Worm (Caenorhabditis elegans): Measurements from ENCODE around the gene mltn-10.

mltn-10 gene

DNA sequence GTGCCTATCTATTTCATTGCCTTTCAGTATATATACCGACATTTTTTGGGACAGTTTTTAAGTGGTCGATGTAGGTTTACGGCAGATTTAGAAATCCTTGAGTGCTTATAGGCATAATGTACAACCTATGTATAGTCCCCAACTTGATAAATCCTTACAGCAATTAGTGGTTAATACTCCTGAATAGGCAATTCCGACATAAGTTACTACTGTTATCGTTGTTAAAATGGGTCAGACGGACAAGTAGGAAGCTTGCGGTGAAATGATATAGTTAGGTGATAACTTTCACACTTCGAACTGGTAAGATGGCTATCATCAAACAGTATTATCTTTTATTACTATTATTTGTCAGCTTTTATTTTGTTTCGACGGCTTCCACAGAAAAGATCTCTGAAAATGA, at the start of gene mltn-10:
mltn-10 (plus strand) TSS at position 301 of the 400 bp plus-strand sequence.
- TF ChIP-seq madf-5 (GFP tag; IDR thresholded peaks at IDR 0.05): no peak
- no peak for TF ChIP-seq hlh-11 (tag; optimal IDR thresholded peaks at IDR 0.05)
- no peak for TF ChIP-seq F26F4.8 (GFP tag; conservative IDR thresholded peaks at IDR 0.05)
- TF ChIP-seq nhr-77 (tag; optimal IDR thresholded peaks at IDR 0.05): no peak
- no peak for TF ChIP-seq ceh-28 (tag; optimal IDR thresholded peaks at IDR 0.05)
- no peak for TF ChIP-seq nhr-25 (tag; optimal IDR thresholded peaks at IDR 0.05; ENCODE audit: borderline replicate concordance, insufficient read depth)
- TF ChIP-seq vab-7 (GFP tag; IDR thresholded peaks at IDR 0.05): no peak
- no peak for TF ChIP-seq daf-8 (GFP tag; IDR thresholded peaks at IDR 0.05)
- TF ChIP-seq lin-1 (GFP tag; IDR thresholded peaks at IDR 0.05): no peak
- TF ChIP-seq pha-4 (GFP tag; IDR thresholded peaks at IDR 0.05): no peak
- no peak for TF ChIP-seq pha-4 (tag; optimal IDR thresholded peaks at IDR 0.05)

DNA sequence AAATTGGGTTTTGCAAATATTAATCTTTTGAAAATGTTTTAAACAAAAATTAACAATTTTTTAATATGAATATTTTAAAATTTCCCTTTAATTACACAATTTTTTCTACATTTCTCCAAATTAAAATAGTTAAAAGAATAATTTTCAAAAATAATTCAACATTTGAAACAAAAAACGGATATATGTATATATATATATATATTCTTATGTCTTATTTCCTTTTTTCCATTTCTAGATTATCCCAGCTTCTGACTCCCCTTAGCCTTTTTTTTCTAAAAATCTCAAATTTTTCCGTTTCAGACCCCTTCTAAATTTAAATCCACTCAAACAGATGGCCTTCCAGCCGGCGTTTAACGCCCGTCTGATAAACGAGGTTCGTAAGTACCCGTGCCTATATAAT, 49.5 kb upstream of the mltn-10 start, which contains the start of gene madf-5:
madf-5 (plus strand) TSS at position 301 of the 400 bp plus-strand sequence.
- TF ChIP-seq unc-130 (GFP tag; optimal IDR thresholded peaks at IDR 0.05) (no peak), nhr-76 (tag; optimal IDR thresholded peaks at IDR 0.05) (no peak), hlh-30 (tag; optimal IDR thresholded peaks at IDR 0.05; ENCODE audit: insufficient read depth) (no peak), fos-1 (tag; optimal IDR thresholded peaks at IDR 0.05) (no peak), dpl-1 (GFP tag; optimal IDR thresholded peaks at IDR 0.05) (no peak), F37D6.2 (tag; optimal IDR thresholded peaks at IDR 0.05) (no peak), T26A8.4 (GFP tag; IDR thresholded peaks at IDR 0.05) (no peak), ama-1 (optimal IDR thresholded peaks at IDR 0.05) (no peak), ceh-62 (tag; optimal IDR thresholded peaks at IDR 0.05) (no peak), rbr-2 (tag; optimal IDR thresholded peaks at IDR 0.05) (no peak), ctbp-1 (GFP tag; IDR thresholded peaks at IDR 0.05) (no peak), nhr-42 (GFP tag; IDR thresholded peaks at IDR 0.05) (no peak), daf-8 (GFP tag; IDR thresholded peaks at IDR 0.05) (no peak), pha-4 (GFP tag; IDR thresholded peaks at IDR 0.05) (no peak), pha-4 (tag; optimal IDR thresholded peaks at IDR 0.05) (no peak), unc-39 (tag; optimal IDR thresholded peaks at IDR 0.05) (no peak), nhr-25 (tag; optimal IDR thresholded peaks at IDR 0.05; ENCODE audit: borderline replicate concordance, insufficient read depth) (no peak), egl-27 (tag; optimal IDR thresholded peaks at IDR 0.05) (no peak), Y75B8A.6 (GFP tag; IDR thresholded peaks at IDR 0.05) (no peak), lin-38 (GFP tag; IDR thresholded peaks at IDR 0.05) (no peak), gei-8 (GFP tag; optimal IDR thresholded peaks at IDR 0.05) (no peak)

DNA sequence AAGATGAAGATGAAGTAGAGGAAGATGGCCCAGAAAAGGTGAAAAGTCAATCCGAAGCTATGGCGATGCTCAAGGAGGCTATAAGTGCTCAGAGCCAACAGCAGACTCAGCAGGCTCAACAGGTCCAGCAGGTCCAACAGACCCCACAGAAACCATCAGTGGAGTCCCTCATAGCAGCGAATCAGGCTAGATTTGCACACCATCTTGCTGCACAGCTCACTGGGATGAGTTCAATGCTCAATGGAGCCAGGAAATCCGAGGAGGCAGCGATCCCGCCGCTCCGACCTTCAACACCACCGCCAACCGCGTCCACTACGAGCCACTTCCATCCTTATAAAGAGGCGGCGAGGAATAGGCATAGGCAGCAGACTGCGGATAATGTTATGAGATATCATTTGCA, 48.1 kb upstream of the mltn-10 start:
- TF ChIP-seq spr-3 (GFP tag; optimal IDR thresholded peaks at IDR 0.05) (no peak), zag-1 (tag; optimal IDR thresholded peaks at IDR 0.05) (no peak), ces-1 (GFP tag; optimal IDR thresholded peaks at IDR 0.05) (no peak), set-16 (GFP tag; IDR thresholded peaks at IDR 0.05) (peak; percentile 73), aly-2 (tag; optimal IDR thresholded peaks at IDR 0.05) (no peak), T26A8.4 (GFP tag; IDR thresholded peaks at IDR 0.05) (0 out of 2 replicates have a peak, but pooled peaks have one; percentile 16), madf-5 (GFP tag; IDR thresholded peaks at IDR 0.05) (0 out of 4 replicates have a peak, but pooled peaks of 1 of the 2 experiments have one; percentile 64), ama-1 (optimal IDR thresholded peaks at IDR 0.05) (no peak), nhr-41 (GFP tag; IDR thresholded peaks at IDR 0.05) (no peak), rbr-2 (tag; optimal IDR thresholded peaks at IDR 0.05) (no peak), dmd-8 (GFP tag; IDR thresholded peaks at IDR 0.05) (0 out of 2 replicates have a peak, but pooled peaks have one; percentile 6), daf-12 (tag; optimal IDR thresholded peaks at IDR 0.05) (no peak), egl-43 (GFP tag; IDR thresholded peaks at IDR 0.05) (0 out of 2 replicates have a peak, but pooled peaks have one; percentile 63)

DNA sequence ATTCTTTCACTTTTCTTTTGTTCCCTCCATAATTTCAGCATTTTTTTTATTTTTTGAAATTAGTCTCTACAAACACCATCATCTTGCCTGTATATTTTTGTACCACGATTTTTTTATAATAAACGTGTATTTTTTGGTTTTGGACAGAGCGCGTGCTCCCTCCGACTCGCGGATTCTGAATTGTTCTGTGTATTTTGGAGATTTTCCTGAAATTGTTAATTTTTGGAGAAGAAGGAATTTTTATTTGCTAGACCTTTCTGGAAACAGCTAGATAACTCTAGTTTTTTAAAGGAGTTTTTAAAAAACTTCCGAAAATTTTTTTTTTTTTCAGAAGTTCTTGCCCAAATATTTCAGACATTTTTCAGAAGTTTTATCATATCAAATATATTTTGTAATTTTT, 46.4 kb upstream of the mltn-10 start, which contains the start of gene C01G12.13:
C01G12.13 (plus strand) TSS at position 301 of the 400 bp plus-strand sequence.
- no peak for TF ChIP-seq rbr-2 (tag; optimal IDR thresholded peaks at IDR 0.05)
- no peak for TF ChIP-seq nhr-10 (tag; optimal IDR thresholded peaks at IDR 0.05)
- no peak for TF ChIP-seq zfp-3 (GFP tag; conservative IDR thresholded peaks at IDR 0.05)
- no peak for TF ChIP-seq lin-15B (tag; optimal IDR thresholded peaks at IDR 0.05)
- TF ChIP-seq nhr-25 (tag; optimal IDR thresholded peaks at IDR 0.05; ENCODE audit: borderline replicate concordance, insufficient read depth): no peak
- no peak for TF ChIP-seq ceh-62 (tag; optimal IDR thresholded peaks at IDR 0.05)
- no peak for TF ChIP-seq egl-27 (tag; optimal IDR thresholded peaks at IDR 0.05)
- no peak for TF ChIP-seq mdt-29 (GFP tag; IDR thresholded peaks at IDR 0.05)
- TF ChIP-seq hlh-11 (tag; optimal IDR thresholded peaks at IDR 0.05): no peak
- no peak for TF ChIP-seq cey-2 (tag; optimal IDR thresholded peaks at IDR 0.05; ENCODE audit: borderline replicate concordance, insufficient read depth)
- TF ChIP-seq tag-97 (GFP tag; IDR thresholded peaks at IDR 0.05): no peak

Data from whole organism, L4 larva.